Worm (Caenorhabditis elegans): ENCODE results near the gene rpn-2.

Gene rpn-2

DNA sequence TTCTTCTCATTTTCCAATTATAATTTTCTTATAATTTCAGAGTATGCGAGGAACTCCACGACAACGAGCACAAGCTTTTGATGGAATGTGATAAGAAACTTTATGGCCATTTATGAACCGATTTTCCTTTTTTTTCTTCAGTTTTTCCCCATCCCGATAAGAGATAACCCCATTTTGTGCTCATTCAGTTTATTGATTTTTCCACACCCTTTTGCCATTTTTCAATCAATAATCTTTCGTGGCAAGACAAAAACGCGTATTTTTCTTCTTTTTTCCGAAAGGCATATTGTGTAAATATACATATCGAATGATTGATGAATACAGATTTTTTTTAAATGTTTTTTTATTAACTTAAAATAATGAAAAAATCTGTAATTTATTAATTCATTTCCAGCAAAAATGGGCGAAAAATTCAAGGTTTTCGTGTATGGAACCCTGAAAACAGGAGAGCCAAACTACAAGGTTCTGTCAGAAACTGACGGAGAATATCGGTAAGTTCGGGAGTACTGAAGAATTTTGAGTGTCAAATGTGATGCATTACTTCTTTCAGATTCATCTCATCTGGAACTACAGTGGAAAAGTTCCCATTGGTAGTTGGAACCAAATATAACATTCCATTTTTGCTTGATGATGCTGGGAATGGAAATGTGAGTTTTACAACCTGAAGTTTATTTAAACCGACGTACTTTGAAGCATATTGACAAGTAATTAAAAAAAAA lies 34.6 kb upstream of the rpn-2 start, which contains the start of gene F42A10.9 (continued):
- TF ChIP-seq daf-19 (GFP tag; conservative IDR thresholded peaks at IDR 0.05) (no peak), F37D6.2 (tag; optimal IDR thresholded peaks at IDR 0.05) (no peak), Y5F2A.4 (GFP tag; optimal IDR thresholded peaks at IDR 0.05) (no peak), Y75B8A.6 (GFP tag; IDR thresholded peaks at IDR 0.05) (0 out of 2 replicates have a peak, but pooled peaks have one; percentile 17), duxl-1 (tag; optimal IDR thresholded peaks at IDR 0.05; ENCODE audit: poor library complexity) (peak; percentile 41), tag-97 (GFP tag; IDR thresholded peaks at IDR 0.05) (no peak), aha-1 (tag) (peak; percentile 76), nhr-41 (GFP tag; IDR thresholded peaks at IDR 0.05) (no peak), aly-2 (tag; optimal IDR thresholded peaks at IDR 0.05) (no peak), F26F4.8 (GFP tag; conservative IDR thresholded peaks at IDR 0.05) (no peak), mxl-3 (GFP tag; optimal IDR thresholded peaks at IDR 0.05) (peak; percentile 20), hlh-30 (tag; optimal IDR thresholded peaks at IDR 0.05; ENCODE audit: insufficient read depth) (peak; percentile 2)

DNA sequence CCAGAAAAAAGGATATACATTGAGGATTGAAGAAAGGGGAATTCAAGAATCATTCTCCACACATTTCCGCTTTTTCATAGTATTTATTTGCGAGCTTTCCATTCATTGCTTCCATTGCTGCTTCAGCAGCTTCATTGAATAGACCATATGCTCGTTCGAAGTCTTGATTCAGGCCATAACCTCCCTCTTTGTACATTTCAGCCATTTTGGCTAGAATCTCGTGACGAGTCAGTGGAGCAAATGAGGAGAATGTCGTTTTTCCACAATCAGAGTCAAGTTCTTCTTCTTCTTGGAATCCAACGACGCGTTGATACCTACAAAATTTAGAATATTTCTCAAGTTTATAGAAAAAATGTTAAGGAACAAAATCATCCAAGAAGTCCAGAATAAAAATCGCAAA lies 33.7 kb upstream of the rpn-2 start:
- TF ChIP-seq Y75B8A.6 (GFP tag; IDR thresholded peaks at IDR 0.05), result peak; percentile 63; the same call in 1 of the 2 replicates
- no peak for TF ChIP-seq T26A8.4 (GFP tag; IDR thresholded peaks at IDR 0.05)
- 0 out of 2 replicates have a peak, but pooled peaks have one; percentile 38 for TF ChIP-seq arid-1 (GFP tag; conservative IDR thresholded peaks at IDR 0.05)
- TF ChIP-seq sdz-12 (GFP tag; optimal IDR thresholded peaks at IDR 0.05), result peak; percentile 51
- TF ChIP-seq nhr-42 (GFP tag; IDR thresholded peaks at IDR 0.05), result no peak
- TF ChIP-seq php-3 (GFP tag; IDR thresholded peaks at IDR 0.05), result no peak
- TF ChIP-seq Y105C5A.15 (GFP tag; IDR thresholded peaks at IDR 0.05), result no peak
- TF ChIP-seq lim-7 (GFP tag; IDR thresholded peaks at IDR 0.05), result no peak
- TF ChIP-seq aha-1 (tag), result peak; percentile 19

DNA sequence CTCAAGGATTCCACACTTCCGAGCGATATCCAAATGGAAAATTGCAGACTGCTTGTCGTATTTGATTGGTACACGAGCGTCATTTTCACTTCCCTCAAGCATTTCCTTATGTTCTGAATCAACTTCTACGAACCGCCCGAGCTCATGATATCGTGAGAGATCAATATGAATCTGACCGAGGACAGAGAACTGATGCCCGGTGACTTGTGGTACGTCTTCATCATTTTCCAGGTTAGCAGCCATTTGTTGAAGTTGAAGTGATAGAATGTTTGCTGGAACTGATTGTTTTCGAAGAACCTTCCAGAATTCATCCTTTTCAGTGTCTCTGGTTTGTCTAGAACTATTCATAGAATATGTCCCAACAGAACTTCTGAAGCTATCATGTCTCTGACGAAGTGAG lies 32.4 kb upstream of the rpn-2 start:
- TF ChIP-seq dmd-6 (GFP tag; IDR thresholded peaks at IDR 0.05), result no peak
- peak; percentile 92 for TF ChIP-seq aha-1 (tag)
- no peak for TF ChIP-seq egl-27 (tag; optimal IDR thresholded peaks at IDR 0.05)
- peak in 1 of 2 experiments; percentile 63 for TF ChIP-seq unc-62 (GFP tag; optimal IDR thresholded peaks at IDR 0.05 in 1 of 2)
- TF ChIP-seq unc-62 (tag; optimal IDR thresholded peaks at IDR 0.05), result no peak
- TF ChIP-seq nhr-41 (GFP tag; IDR thresholded peaks at IDR 0.05), result no peak
- no peak for TF ChIP-seq mep-1 (tag; optimal IDR thresholded peaks at IDR 0.05)

DNA sequence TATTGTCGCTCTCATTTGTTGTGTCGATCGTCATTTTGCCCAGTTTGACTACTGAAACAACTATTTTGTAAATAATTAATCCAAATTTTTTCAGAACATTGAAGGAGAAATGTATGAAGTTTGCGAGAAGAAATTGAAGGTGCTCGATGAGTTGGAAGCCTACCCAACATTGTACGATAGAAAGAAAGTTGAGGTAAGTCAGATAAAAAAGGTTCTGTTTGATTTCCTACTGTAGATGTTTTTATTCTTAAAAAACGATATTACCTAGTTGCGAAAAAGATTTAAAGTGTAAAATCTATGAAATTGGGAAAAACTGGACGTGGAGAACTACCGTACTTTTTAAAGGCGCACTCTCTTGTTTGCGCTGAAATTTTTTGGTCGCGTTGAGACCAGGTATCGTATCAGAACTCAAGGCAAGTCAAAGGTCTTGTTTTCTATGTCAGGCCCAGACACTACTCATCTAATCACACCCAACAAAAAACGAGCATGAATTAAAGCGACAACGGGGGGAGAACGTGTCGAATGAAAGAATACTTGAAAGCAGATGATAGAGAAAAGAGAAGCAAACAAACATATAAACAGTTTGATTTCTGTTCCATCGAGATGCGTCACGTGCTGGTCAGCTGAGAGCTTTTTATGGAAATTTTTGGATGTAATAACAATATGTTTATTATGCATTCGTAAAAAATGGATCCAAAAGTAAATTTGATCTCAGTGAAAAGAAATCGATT lies 30.3 kb upstream of the rpn-2 start, which contains the start of gene efk-1:
Gene efk-1, minus strand, starts transcription at position 51 of the 731 bp plus-strand sequence.
- TF ChIP-seq mep-1 (tag; optimal IDR thresholded peaks at IDR 0.05), result peak; percentile 20
- no peak for TF ChIP-seq gei-8 (GFP tag; optimal IDR thresholded peaks at IDR 0.05)
- 0 out of 2 replicates have a peak, but pooled peaks have one; percentile 22 for TF ChIP-seq mdt-29 (GFP tag; IDR thresholded peaks at IDR 0.05)
- no peak for TF ChIP-seq egl-43 (GFP tag; IDR thresholded peaks at IDR 0.05)
- no peak for TF ChIP-seq jun-1 (tag; optimal IDR thresholded peaks at IDR 0.05)
- TF ChIP-seq hlh-30 (tag; optimal IDR thresholded peaks at IDR 0.05; ENCODE audit: insufficient read depth), result peak; percentile 82
- peak; percentile 53 for TF ChIP-seq nhr-77 (tag; optimal IDR thresholded peaks at IDR 0.05)
- 0 out of 2 replicates have a peak, but pooled peaks have one; percentile 17 for TF ChIP-seq lin-1 (GFP tag; IDR thresholded peaks at IDR 0.05)
- TF ChIP-seq unc-39 (tag; optimal IDR thresholded peaks at IDR 0.05), result no peak
- TF ChIP-seq dmd-6 (GFP tag; IDR thresholded peaks at IDR 0.05), result peak; percentile 33; the same call in 1 of the 2 replicates
- TF ChIP-seq arid-1 (GFP tag; conservative IDR thresholded peaks at IDR 0.05), result no peak
- no peak for TF ChIP-seq lin-15B (tag; optimal IDR thresholded peaks at IDR 0.05)
- TF ChIP-seq nhr-11 (tag; optimal IDR thresholded peaks at IDR 0.05), result peak; percentile 20
- no peak for TF ChIP-seq F26F4.8 (GFP tag; conservative IDR thresholded peaks at IDR 0.05)
- peak; percentile 56 to 97 for TF ChIP-seq hif-1 (tag; optimal IDR thresholded peaks at IDR 0.05)
- peak; percentile 42 for TF ChIP-seq nhr-28 (tag; optimal IDR thresholded peaks at IDR 0.05)
- TF ChIP-seq daf-16 (GFP tag; optimal IDR thresholded peaks at IDR 0.05), result no peak
- peak; percentile 91 for TF ChIP-seq daf-16 (tag; optimal IDR thresholded peaks at IDR 0.05)
- TF ChIP-seq dve-1 (tag; optimal IDR thresholded peaks at IDR 0.05; ENCODE audit: insufficient read depth), result peak; percentile 82
- peak; percentile 79 for TF ChIP-seq hlh-11 (tag; optimal IDR thresholded peaks at IDR 0.05)
- TF ChIP-seq mdl-1 (tag; optimal IDR thresholded peaks at IDR 0.05), result peak in 1 of 2 experiments; percentile 37
- peak; percentile 6 for TF ChIP-seq ama-1 (optimal IDR thresholded peaks at IDR 0.05)
- TF ChIP-seq aha-1 (tag), result peak; percentile 94
- peak in 1 of 2 experiments; percentile 34 for TF ChIP-seq lsy-2 (tag; optimal IDR thresholded peaks at IDR 0.05)

Data from whole organism, L4 larva.